Fruit fly (Drosophila melanogaster) whole organism, prepupa: ENCODE data around the gene pall.
A peak's percentile ranks its signal among the peaks of the same experiment; 100 is the strongest.

Experiments used
- Blimp-1 ChIP-seq: fragments of 200-800 bp; sonication (Bioruptor generic); optimal IDR thresholded peaks from 3 replicates; lab custom pipeline; 2017; ENCODE audit warnings: missing biosample characterization, missing genetic modification characterization, mild to moderate bottlenecking, moderate library complexity, missing genetic modification reagents
- CG10669 ChIP-seq: fragments of 200-800 bp; sonication (Bioruptor generic); optimal IDR thresholded peaks from 3 replicates; lab custom pipeline; 2018; ENCODE audit warnings: missing biosample characterization, mild to moderate bottlenecking, missing genetic modification characterization, moderate library complexity
- CG11294 ChIP-seq: fragments of 200-800 bp; sonication (Bioruptor generic); IDR thresholded peaks from 2 replicates; pipeline ENCODE4 v1.3.6; 2022; ENCODE audit warnings: missing biosample characterization, missing genetic modification characterization
- CG11762 ChIP-seq: fragments of 200-800 bp; sonication (Bioruptor generic); optimal IDR thresholded peaks from 3 replicates; lab custom pipeline; 2016; ENCODE audit warnings: missing biosample characterization, missing genetic modification characterization; ENCODE audit not compliant: insufficient read depth
- CG15336 ChIP-seq: fragments of 200-800 bp; sonication (Bioruptor generic); IDR thresholded peaks from 2 replicates; pipeline ENCODE4 v1.3.6; 2022; ENCODE audit warnings: missing biosample characterization, missing genetic modification characterization
- CG1621 ChIP-seq: fragments of 200-800 bp; sonication (Bioruptor generic); optimal IDR thresholded peaks from 3 replicates; lab custom pipeline; 2018; ENCODE audit warnings: missing biosample characterization, mild to moderate bottlenecking, missing genetic modification characterization
- CG16779 ChIP-seq: fragments of 200-800 bp; sonication (Bioruptor generic); optimal IDR thresholded peaks from 3 replicates; lab custom pipeline; 2017; ENCODE audit warnings: missing biosample characterization, mild to moderate bottlenecking, missing genetic modification characterization
- CG3032 ChIP-seq: fragments of 200-800 bp; optimal IDR thresholded peaks from 2 replicates; lab custom pipeline; 2019; ENCODE audit warnings: missing biosample characterization, mild to moderate bottlenecking, missing genetic modification characterization, moderate library complexity
- CG34406 ChIP-seq: fragments of 200-800 bp; sonication (Bioruptor generic); optimal IDR thresholded peaks from 3 replicates; lab custom pipeline; 2016; ENCODE audit warnings: missing biosample characterization, missing genetic modification characterization
- CG3919 ChIP-seq: fragments of 200-800 bp; sonication (Bioruptor generic); optimal IDR thresholded peaks from 3 replicates; lab custom pipeline; 2016; ENCODE audit warnings: missing biosample characterization, missing genetic modification characterization
- CG4318 ChIP-seq: fragments of 200-800 bp; sonication (Bioruptor generic); optimal IDR thresholded peaks from 3 replicates; lab custom pipeline; 2017; ENCODE audit warnings: missing biosample characterization, mild to moderate bottlenecking, missing genetic modification characterization
- CG6163 ChIP-seq: fragments of 200-800 bp; sonication (Bioruptor generic); IDR thresholded peaks from 3 replicates; pipeline ENCODE4 v1.3.6; 2022; ENCODE audit warnings: missing biosample characterization, missing genetic modification characterization
- CG6276 ChIP-seq: fragments of 200-800 bp; sonication (Bioruptor generic); optimal IDR thresholded peaks from 2 replicates; lab custom pipeline; 2017; ENCODE audit warnings: missing biosample characterization, mild to moderate bottlenecking, missing genetic modification characterization
- CG6792 ChIP-seq: fragments of 200-800 bp; sonication (Bioruptor generic); optimal IDR thresholded peaks from 3 replicates; lab custom pipeline; 2016; ENCODE audit warnings: missing biosample characterization, missing genetic modification characterization
- CG6808 ChIP-seq: fragments of 200-800 bp; sonication (Bioruptor generic); optimal IDR thresholded peaks from 3 replicates; lab custom pipeline; 2017; ENCODE audit warnings: missing biosample characterization, missing genetic modification characterization, mild to moderate bottlenecking, moderate library complexity, missing genetic modification reagents
- CG6854 ChIP-seq: fragments of 200-800 bp; sonication (Bioruptor generic); optimal IDR thresholded peaks from 2 replicates; lab custom pipeline; 2017; ENCODE audit warnings: missing biosample characterization, mild to moderate bottlenecking, missing genetic modification characterization
- CG9139 ChIP-seq: fragments of 200-800 bp; sonication (Bioruptor generic); optimal IDR thresholded peaks from 3 replicates; lab custom pipeline; 2017; ENCODE audit warnings: missing biosample characterization, mild to moderate bottlenecking, missing genetic modification characterization
- Eip75B ChIP-seq: fragments of 200-800 bp; sonication (Bioruptor generic); optimal IDR thresholded peaks from 3 replicates; lab custom pipeline; 2016; ENCODE audit warnings: missing biosample characterization, missing genetic modification characterization
- Eip78C ChIP-seq: fragments of 200-800 bp; sonication (Bioruptor generic); peaks from one replicate; lab custom pipeline; 2016; ENCODE audit warnings: missing biosample characterization, missing genetic modification characterization
- Ets21C ChIP-seq: fragments of 200-800 bp; sonication (Bioruptor generic); optimal IDR thresholded peaks from 3 replicates; lab custom pipeline; 2016; ENCODE audit warnings: missing biosample characterization, missing genetic modification characterization
- Ets96B ChIP-seq: fragments of 200-800 bp; optimal IDR thresholded peaks from 2 replicates; lab custom pipeline; 2019; ENCODE audit warnings: missing biosample characterization, mild to moderate bottlenecking, missing genetic modification characterization, moderate library complexity
- Gug ChIP-seq: fragments of 200-800 bp; sonication (Bioruptor generic); IDR thresholded peaks from 2 replicates; pipeline ENCODE4 v1.3.6; 2022; ENCODE audit warnings: missing biosample characterization, missing genetic modification characterization
- Hr38 ChIP-seq: sonication (Bioruptor generic); optimal IDR thresholded peaks from 2 replicates; lab custom pipeline; 2016; ENCODE audit warnings: missing biosample characterization, missing genetic modification characterization
- Hr39 ChIP-seq: fragments of 200-800 bp; sonication (Bioruptor generic); optimal IDR thresholded peaks from 2 replicates; lab custom pipeline; 2016; ENCODE audit warnings: missing biosample characterization, missing genetic modification characterization
- Hr4 ChIP-seq: fragments of 200-800 bp; sonication (Bioruptor generic); optimal IDR thresholded peaks from 3 replicates; lab custom pipeline; 2016; ENCODE audit warnings: missing biosample characterization, missing genetic modification characterization
- Met ChIP-seq: fragments of 200-800 bp; sonication (Bioruptor generic); optimal IDR thresholded peaks from 3 replicates; lab custom pipeline; 2016; ENCODE audit warnings: missing biosample characterization, missing genetic modification characterization
- OdsH ChIP-seq: fragments of 200-800 bp; sonication (Bioruptor generic); optimal IDR thresholded peaks from 3 replicates; lab custom pipeline; 2016; ENCODE audit warnings: missing biosample characterization, missing genetic modification characterization
- Smox ChIP-seq: fragments of 200-800 bp; sonication (Bioruptor generic); optimal IDR thresholded peaks from 3 replicates; lab custom pipeline; 2016; ENCODE audit warnings: missing biosample characterization, missing genetic modification characterization
- Sox14 ChIP-seq: fragments of 200-800 bp; sonication (Bioruptor generic); optimal IDR thresholded peaks from 3 replicates; lab custom pipeline; 2016; ENCODE audit warnings: missing biosample characterization, missing genetic modification characterization
- achi ChIP-seq: fragments of 200-800 bp; sonication (Bioruptor generic); optimal IDR thresholded peaks from 3 replicates; lab custom pipeline; 2016; ENCODE audit warnings: missing biosample characterization, missing genetic modification characterization
- acj6 ChIP-seq: fragments of 200-800 bp; sonication (Bioruptor generic); optimal IDR thresholded peaks from 3 replicates; lab custom pipeline; 2016; ENCODE audit warnings: missing biosample characterization, missing genetic modification characterization
- cyc ChIP-seq: fragments of 200-800 bp; sonication (Bioruptor generic); optimal IDR thresholded peaks from 3 replicates; lab custom pipeline; 2016; ENCODE audit warnings: missing biosample characterization, missing genetic modification characterization
- dsx ChIP-seq: fragments of 200-800 bp; optimal IDR thresholded peaks from 3 replicates; lab custom pipeline; 2019; ENCODE audit warnings: missing biosample characterization, mild to moderate bottlenecking, missing genetic modification characterization, moderate library complexity; ENCODE audit not compliant: poor library complexity, severe bottlenecking
- eg ChIP-seq: fragments of 200-800 bp; sonication (Bioruptor generic); IDR thresholded peaks from 3 replicates; pipeline ENCODE4 v1.3.6; 2022; ENCODE audit warnings: missing biosample characterization, missing genetic modification characterization
- esn ChIP-seq: fragments of 200-800 bp; sonication (Bioruptor generic); optimal IDR thresholded peaks from 2 replicates; lab custom pipeline; 2016; ENCODE audit warnings: missing biosample characterization, mild to moderate bottlenecking, missing genetic modification characterization, moderate library complexity
- fd59A ChIP-seq: fragments of 200-800 bp; sonication (Bioruptor generic); optimal IDR thresholded peaks from 2 replicates; lab custom pipeline; 2017; ENCODE audit warnings: missing biosample characterization, mild to moderate bottlenecking, missing genetic modification characterization, missing genetic modification reagents
- fkh ChIP-seq: fragments of 200-800 bp; sonication (Bioruptor generic); optimal IDR thresholded peaks from 3 replicates; lab custom pipeline; 2017; ENCODE audit warnings: missing biosample characterization, mild to moderate bottlenecking, missing genetic modification characterization, moderate library complexity
- lz ChIP-seq: fragments of 200-800 bp; sonication (Bioruptor generic); optimal IDR thresholded peaks from 3 replicates; lab custom pipeline; 2016; ENCODE audit warnings: missing biosample characterization, missing genetic modification characterization
- net ChIP-seq: fragments of 200-800 bp; sonication (Bioruptor generic); optimal IDR thresholded peaks from 3 replicates; lab custom pipeline; 2016; ENCODE audit warnings: missing biosample characterization, missing genetic modification characterization
- pdm3 ChIP-seq: fragments of 200-800 bp; sonication (Bioruptor generic); optimal IDR thresholded peaks from 3 replicates; lab custom pipeline; 2016; ENCODE audit warnings: missing biosample characterization, missing genetic modification characterization
- ss ChIP-seq, 2 experiments: fragments of 200-800 bp; sonication (Bioruptor generic); optimal IDR thresholded peaks; 2 replicates in 1 of 2; 3 replicates in 1 of 2; lab custom pipeline; 2017 to 2018; ENCODE audit warnings: mild to moderate bottlenecking in 2 of 2, missing biosample characterization in 2 of 2, missing genetic modification characterization in 2 of 2, moderate library complexity in 1 of 2
- topi ChIP-seq: fragments of 200-800 bp; sonication (Bioruptor generic); optimal IDR thresholded peaks from 3 replicates; lab custom pipeline; 2016; ENCODE audit warnings: missing biosample characterization, missing genetic modification characterization

Gene pall

DNA sequence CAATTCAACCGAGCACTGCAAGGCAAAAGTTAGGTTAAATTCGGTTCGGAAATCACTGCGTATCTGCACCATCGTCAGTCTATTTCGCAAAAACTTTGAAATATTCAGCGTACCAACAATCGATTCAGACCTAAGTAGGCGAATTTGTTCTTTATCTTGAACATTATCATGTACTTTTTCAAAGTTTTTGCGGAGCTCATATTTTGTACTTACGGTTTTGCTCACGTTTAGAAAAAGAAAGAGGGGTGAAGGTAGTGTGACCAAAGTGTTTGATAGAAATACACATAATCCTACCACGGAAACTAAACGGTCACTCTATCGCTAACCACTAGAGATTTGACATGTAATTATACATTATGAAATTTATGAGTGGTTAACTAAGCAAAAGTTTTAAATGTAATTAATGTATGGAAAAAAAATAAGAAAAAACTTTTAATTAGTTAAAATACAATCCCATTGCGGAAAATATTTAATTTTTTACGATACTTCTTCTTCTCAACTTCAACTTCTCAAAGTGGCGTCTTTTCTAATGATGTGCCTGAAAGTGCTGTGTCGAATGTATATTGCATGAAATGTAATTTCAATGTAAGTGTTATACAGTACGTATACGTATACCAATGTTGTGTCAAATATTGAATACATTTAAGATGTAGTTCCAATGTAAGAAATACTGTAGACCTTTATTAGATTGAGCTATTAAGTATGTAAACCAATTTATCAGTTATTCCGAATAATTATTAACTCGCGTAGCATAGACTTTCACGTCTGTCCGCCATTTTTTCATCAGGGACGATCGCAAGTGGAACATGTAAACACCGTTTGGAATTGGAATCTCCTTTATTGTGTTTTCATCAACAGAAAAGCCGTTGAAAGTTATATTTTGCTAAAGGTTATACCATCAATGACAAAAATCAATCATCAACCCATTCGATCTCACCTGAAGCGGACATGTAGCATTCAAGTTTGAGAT lies 24.0 kb upstream of the pall start, which contains the start of gene RpS9 (continued):
- TF ChIP-seq cyc (GFP tag; lab: Kevin White, UChicago) (no peak), Met (GFP tag; lab: Kevin White, UChicago) (peak; percentile 26), topi (GFP tag; lab: Kevin White, UChicago) (peak; percentile 19), eg (GFP tag; lab: Robert Waterston, UW) (peak; percentile 44; the same call in 1 of the 3 replicates), OdsH (GFP tag; lab: Kevin White, UChicago) (peak; percentile 8), CG3919 (peak; percentile 49), net (GFP tag; lab: Kevin White, UChicago) (peak; percentile 19), CG3032 (tag; lab: Kevin White, UChicago) (peak; percentile 1)

DNA sequence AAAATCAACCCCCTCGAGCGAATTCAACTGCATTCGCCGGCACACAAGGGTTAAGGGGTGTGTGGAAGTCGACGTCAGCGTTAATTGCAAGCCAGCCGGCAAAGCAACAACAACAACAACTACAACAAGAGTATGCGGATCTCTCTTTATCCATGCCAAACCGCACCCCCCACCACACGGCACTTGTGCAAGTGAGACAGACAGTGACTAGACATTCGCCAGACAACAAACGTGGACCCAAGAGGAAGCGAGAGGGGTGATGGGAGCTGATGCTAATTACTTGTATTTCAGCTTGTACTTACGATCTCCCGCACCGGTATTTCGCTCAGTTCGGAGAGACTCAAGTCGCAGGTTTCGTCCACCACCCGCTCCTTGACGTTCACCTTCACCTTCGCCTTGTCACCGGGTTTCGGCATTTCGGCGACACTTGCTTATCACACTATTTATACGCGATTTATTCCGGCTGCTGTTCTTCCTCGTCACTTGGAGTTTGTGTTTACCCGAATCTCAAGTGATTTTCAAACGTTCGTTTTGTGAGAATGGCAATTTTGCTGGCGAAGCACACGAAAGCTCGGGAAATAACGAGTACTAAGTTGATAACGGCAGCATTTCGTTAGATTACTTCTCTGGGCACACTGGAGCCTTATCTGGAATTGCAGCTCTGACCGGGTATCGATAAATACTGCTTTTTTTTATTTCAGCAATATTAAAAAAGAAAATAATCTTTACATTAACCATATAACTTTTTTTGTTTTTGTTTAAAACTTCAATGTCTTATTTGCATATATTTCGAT lies 21.6 kb upstream of the pall start, which contains the start of gene CG3408:
Gene CG3408, minus strand, starts transcription at position 547 of the 794 bp plus-strand sequence.
- TF ChIP-seq Sox14 (GFP tag; lab: Kevin White, UChicago) (peak; percentile 15), CG11762 (GFP tag; lab: Kevin White, UChicago) (no peak), cyc (GFP tag; lab: Kevin White, UChicago) (peak; percentile 0), Hr4 (GFP tag; lab: Kevin White, UChicago) (no peak), Eip78C (GFP tag; lab: Kevin White, UChicago) (peak; percentile 79), CG6276 (GFP tag; lab: Kevin White, UChicago) (peak; percentile 26), pdm3 (GFP tag; lab: Kevin White, UChicago) (no peak), dsx (GFP tag; lab: Kevin White, UChicago) (peak; percentile 12), CG6792 (GFP tag; lab: Kevin White, UChicago) (no peak), Eip75B (GFP tag; lab: Kevin White, UChicago) (no peak), CG1621 (tag; lab: Kevin White, UChicago) (peak; percentile 1), topi (GFP tag; lab: Kevin White, UChicago) (peak; percentile 23), CG6808 (GFP tag; lab: Kevin White, UChicago) (peak; percentile 31), CG34406 (GFP tag; lab: Kevin White, UChicago) (no peak), Ets21C (GFP tag; lab: Kevin White, UChicago) (no peak), Met (GFP tag; lab: Kevin White, UChicago) (peak; percentile 4), ss (GFP tag; optimal IDR thresholded peaks at IDR 0.05; lab: Kevin White, UChicago) (peak; percentile 2 to 50), Gug (GFP tag; lab: Robert Waterston, UW) (no peak), fkh (GFP tag; lab: Kevin White, UChicago) (peak; percentile 82), CG11294 (GFP tag; lab: Robert Waterston, UW) (0 out of 2 replicates have a peak, but pooled peaks have one; percentile 28), CG6163 (GFP tag; lab: Robert Waterston, UW) (peak; percentile 59; the same call in 2 of the 3 replicates), CG3919 (peak; percentile 18), esn (peak; percentile 2), acj6 (GFP tag; lab: Kevin White, UChicago) (no peak), CG16779 (peak; percentile 27), Hr38 (GFP tag; lab: Kevin White, UChicago) (no peak), CG9139 (peak; percentile 14), fd59A (GFP tag; lab: Kevin White, UChicago) (no peak)

DNA sequence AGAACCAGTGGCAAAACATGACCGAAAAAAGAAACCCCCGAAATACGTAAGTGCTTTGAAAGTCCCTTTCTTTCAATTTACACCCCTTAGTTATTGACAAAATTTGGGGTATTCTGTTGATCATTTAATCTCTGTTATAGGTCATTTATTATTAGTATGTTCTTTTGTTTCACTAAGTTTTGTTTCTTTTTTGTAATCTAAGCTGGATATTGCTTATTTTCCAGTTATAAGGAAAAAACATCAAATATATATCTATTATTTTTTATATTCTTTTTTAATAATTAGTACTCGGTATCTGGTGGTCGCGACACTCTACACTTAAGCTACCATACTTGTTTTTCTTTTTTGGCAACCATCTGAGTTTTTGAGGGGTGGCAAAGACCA lies 21.1 kb upstream of the pall start:
- TF ChIP-seq Gug (GFP tag; lab: Robert Waterston, UW) (no peak), CG10669 (GFP tag; lab: Kevin White, UChicago) (no peak), CG15336 (GFP tag; lab: Robert Waterston, UW) (peak; percentile 44; the same call in 1 of the 2 replicates), Hr39 (no peak), Eip75B (GFP tag; lab: Kevin White, UChicago) (peak; percentile 28), Ets21C (GFP tag; lab: Kevin White, UChicago) (no peak), Smox (GFP tag; lab: Kevin White, UChicago) (no peak), cyc (GFP tag; lab: Kevin White, UChicago) (no peak), lz (GFP tag; lab: Kevin White, UChicago) (peak; percentile 66), net (GFP tag; lab: Kevin White, UChicago) (peak; percentile 16), achi (GFP tag; lab: Kevin White, UChicago) (peak; percentile 42), acj6 (GFP tag; lab: Kevin White, UChicago) (peak; percentile 24), CG6854 (GFP tag; lab: Kevin White, UChicago) (no peak), CG6792 (GFP tag; lab: Kevin White, UChicago) (peak; percentile 31), Blimp-1 (no peak), Ets96B (tag; lab: Kevin White, UChicago) (peak; percentile 52), eg (GFP tag; lab: Robert Waterston, UW) (no peak), CG6276 (GFP tag; lab: Kevin White, UChicago) (no peak), CG4318 (no peak)
